Fruit fly (Drosophila melanogaster): ENCODE measurements around the gene CG14933.

CG14933 gene

DNA sequence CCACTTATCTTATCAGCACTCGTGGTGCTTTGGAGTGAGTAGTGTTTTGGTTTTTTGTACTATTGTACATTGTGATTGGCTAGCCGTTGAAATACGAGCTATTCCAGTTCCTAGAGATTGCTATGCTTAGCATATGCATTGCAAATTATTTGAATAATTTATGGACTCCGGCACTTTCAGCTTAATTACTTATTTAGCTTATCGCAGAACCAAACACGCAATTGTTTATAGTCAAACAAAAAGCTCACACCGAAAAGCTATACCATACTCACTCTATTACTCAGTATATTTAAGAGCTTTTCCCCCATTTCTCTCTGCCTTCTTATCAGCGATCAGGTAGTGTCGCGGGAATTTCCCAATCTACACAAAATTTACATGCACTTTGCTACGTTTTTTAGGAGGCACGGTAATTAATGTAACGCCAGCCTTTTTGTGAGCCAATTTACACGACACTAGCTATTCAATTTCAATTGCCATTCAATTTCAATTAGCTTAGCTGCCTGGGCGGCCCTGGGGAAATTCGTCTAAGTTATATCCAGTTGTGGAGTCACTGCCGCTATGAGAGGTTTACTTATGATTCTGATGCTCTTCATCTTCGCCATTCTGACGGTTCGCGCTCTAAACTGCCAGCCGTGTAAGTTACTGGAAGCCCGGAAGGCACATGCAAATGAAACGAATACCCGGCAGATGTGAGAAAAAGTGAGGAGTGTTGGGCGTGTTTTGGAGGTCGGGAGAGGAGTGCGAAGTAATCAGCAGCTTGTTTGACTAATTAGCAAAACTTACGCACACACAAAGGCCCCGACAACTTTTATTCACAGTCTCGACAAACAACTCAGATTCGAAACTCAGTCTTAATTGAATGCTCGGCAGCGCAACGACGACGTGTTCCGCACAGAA is at the start of gene CG14933, which contains the start of the genes CG44008, CG46426 and CG42486:
TSS of gene CG14933 (plus strand) at position 538 of the 897 bp plus-strand sequence.
TSS of gene CG44008 (minus strand) at position 155 of the 897 bp plus-strand sequence.
TSS of gene CG46426 (plus strand) at position 538 of the 897 bp plus-strand sequence.
TSS of gene CG42486 (plus strand) at position 847 of the 897 bp plus-strand sequence.
- TF ChIP-seq psq (optimal IDR thresholded peaks at IDR 0.05): no peak
- TF ChIP-seq h (optimal IDR thresholded peaks at IDR 0.05): no peak
- TF ChIP-seq Myc (optimal IDR thresholded peaks at IDR 0.05): no peak
- TF ChIP-seq insv (optimal IDR thresholded peaks at IDR 0.05): no peak
- no peak for TF ChIP-seq ttk (optimal IDR thresholded peaks at IDR 0.05)

DNA sequence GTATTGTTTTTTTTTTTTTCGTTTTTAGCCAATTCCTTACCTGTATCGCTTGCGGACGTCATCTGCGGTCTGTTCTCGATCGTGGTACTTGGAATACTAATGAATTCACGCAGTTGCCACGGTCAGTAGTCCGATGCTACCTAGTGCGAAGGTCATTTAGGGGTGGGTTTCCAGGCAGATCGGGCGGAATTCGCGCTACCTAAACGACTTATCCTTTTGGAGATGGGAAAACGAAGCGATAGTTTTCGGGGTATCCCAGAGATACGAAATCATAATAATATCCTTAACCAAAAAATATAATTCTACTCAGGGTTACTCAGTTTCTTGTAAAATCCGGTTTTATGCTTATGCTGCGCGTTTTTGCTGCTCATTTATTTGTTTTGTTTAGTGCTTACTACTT is 48.6 kb upstream of the CG14933 start, which contains the start of gene CG14937:
TSS of gene CG14937 (minus strand) at position 101 of the 400 bp plus-strand sequence.
- no peak for TF ChIP-seq Sin3A (optimal IDR thresholded peaks at IDR 0.05)
- no peak for TF ChIP-seq Myc (optimal IDR thresholded peaks at IDR 0.05)
- TF ChIP-seq psq (optimal IDR thresholded peaks at IDR 0.05): no peak
- no peak for TF ChIP-seq insv (optimal IDR thresholded peaks at IDR 0.05)
- no peak for TF ChIP-seq ttk (optimal IDR thresholded peaks at IDR 0.05)
- no peak for TF ChIP-seq h (optimal IDR thresholded peaks at IDR 0.05)

DNA sequence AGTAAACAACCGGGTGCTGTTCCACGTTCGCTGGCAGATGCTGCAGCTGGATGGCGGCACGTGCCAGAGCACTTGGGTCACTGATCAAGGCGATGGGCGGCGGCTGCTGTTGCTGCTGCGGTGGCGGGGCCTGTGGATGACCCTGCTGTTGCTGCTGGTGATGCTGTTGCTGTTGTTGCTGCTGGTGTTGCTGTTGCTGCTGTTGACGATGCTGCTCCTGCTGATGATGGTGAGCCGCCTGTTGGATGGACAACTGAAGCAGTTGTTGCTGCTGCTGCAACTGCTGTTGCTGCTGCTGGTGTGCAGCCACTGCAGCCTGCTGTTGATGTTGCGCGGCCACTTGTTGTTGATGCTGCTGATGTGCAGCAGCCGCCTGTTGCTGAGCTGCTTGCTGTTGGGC is 45.5 kb upstream of the CG14933 start:
- peak; percentile 18 for TF ChIP-seq h (optimal IDR thresholded peaks at IDR 0.05)
- TF ChIP-seq Myc (optimal IDR thresholded peaks at IDR 0.05): no peak

DNA sequence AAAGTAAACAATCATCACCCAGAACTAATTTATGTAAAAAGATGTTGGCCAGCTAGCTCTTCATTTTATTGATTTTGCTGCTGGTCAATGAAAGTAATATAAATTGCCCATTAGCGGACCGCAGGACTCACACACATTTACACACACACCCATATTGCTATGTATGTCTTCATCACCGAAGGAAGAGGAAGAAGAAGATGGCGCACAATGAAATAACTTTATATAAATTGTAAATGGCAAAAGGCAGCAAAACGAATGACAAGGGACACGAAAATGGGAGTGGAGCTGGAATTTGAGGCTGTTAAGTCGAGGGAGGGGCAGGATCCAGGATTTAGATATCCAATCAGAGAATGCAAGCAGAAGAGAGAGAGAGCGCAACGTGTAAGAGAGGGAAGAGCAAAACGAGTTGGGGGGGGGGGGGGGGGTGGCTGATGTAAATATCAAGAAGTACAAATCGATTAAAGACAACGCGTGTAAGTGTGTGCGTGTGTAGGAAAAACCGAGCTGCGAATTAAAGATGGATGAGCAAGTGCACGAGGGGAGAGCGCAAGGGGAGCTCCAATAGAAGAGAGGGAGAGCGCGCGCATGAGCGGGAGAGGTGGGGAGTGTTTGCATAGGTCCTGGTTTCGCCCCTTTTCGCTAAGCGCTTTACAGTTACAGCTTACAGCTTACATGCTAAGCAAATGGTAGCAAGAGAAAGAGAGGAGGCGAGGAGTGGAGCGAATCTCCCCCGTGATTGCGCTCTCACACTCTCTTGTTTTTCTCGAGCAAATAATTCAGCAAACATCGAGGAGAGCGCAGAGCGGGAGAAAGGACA is 38.2 kb upstream of the CG14933 start:
- TF ChIP-seq ttk (optimal IDR thresholded peaks at IDR 0.05): no peak
- no peak for TF ChIP-seq h (optimal IDR thresholded peaks at IDR 0.05)
- TF ChIP-seq psq (optimal IDR thresholded peaks at IDR 0.05): no peak
- no peak for TF ChIP-seq insv (optimal IDR thresholded peaks at IDR 0.05)
- no peak for TF ChIP-seq Myc (optimal IDR thresholded peaks at IDR 0.05)
- TF ChIP-seq Sin3A (optimal IDR thresholded peaks at IDR 0.05): no peak

DNA sequence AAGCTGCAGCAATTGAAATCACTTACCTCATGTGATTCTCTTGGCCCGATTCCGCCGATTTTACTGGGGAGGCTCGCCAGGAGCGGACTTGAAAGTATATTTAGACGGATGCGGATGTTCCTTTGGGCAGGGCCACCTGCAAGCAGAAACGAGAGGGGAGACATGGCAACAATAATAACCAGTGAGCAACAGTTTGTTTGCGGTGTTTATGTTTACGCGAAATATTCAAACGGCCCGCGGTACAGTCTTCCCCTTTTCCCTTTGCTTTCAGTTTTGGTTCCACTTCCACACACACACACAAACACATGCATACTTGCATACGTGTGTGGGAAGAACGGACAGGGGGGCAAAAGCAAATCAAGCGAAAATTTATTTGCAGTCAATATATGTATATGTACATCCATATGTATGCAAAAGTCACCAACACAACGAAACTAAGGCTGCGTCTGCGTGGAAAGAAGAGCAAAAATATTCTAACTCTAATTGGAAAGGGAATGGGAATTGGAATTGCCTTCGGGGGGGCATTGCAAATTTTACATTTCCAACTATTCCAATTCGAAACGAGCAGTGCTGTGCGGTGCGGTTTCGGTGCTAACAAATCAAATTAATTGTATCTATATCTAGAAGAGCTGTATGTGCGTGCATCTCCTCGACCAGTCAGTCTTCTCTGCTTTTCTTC is 36.5 kb upstream of the CG14933 start:
- TF ChIP-seq ttk (optimal IDR thresholded peaks at IDR 0.05) (no peak), psq (optimal IDR thresholded peaks at IDR 0.05) (peak; percentile 81)

DNA sequence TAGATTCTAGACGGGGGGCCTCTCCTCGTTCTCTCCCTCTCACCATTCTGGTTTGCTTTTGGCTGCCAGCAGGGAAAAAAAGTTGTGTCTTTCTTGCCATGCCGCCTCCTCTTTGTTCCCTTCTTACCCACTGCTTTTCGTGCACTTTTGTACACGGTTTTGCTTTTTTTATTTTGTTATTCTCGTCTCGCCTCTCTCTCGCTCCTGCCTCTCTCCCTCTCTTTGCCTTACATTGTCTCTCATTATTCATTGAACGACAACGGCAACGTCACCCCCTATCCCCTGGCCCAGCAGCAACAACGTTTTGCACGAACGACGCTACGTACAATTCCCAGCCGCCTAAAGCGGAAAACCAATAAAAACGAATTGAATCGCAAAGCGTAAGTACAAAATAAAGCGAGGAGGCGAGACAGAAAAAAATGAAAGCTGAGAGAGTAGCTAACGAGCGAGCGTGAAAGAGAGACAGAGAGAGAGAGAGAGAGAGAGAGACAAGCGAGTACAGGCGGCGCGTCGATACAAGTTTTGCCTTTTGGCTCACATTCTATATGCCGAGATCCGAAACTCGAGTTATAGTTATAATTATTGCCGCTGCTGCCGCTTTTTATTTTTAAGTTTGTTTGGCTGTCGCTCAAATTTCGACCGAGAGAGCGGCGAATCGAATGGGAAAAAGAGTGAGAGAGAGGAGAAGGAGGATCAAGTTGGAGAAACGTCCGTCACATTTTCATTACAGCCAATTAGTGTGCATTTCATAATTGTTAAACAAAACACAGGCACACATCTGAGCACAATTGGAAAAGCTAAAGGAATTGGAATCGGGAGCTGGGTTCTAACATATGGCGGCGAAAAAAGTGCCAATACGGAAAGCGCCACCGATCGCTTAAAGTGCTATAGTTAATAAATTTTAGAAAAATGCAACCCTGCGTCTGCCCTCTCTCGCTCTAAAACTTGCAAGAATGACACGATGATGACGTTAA is 35.6 kb upstream of the CG14933 start:
- TF ChIP-seq ttk (optimal IDR thresholded peaks at IDR 0.05): no peak
- TF ChIP-seq h (optimal IDR thresholded peaks at IDR 0.05): no peak
- peak; percentile 57 for TF ChIP-seq psq (optimal IDR thresholded peaks at IDR 0.05)
- TF ChIP-seq Myc (optimal IDR thresholded peaks at IDR 0.05): no peak
- TF ChIP-seq insv (optimal IDR thresholded peaks at IDR 0.05): no peak
- no peak for TF ChIP-seq Sin3A (optimal IDR thresholded peaks at IDR 0.05)

DNA sequence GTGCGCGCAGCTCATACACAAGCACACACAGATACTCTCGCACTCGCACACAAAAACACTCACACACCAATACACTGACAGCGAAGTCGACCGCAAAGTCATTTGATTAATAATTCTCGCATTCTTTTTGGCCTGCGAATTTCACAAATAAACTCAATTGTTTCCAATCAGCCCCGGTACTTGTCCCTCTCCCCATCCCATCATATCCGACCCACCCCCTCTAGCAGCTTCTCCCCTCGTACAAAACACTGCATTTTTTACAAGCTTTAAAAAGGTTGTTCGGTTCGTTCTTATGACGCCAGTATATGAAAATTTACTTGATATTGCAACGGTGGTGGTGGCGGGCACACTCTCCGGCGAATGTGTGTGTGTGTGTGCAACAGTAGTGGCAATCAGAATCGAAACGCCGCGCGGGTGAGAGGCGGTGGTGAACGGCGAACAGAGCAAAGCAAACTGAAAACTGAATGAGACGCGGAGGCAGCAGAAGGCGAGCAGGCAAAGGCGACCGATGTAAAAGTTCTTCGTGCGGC is 34.9 kb upstream of the CG14933 start:
- TF ChIP-seq Myc (optimal IDR thresholded peaks at IDR 0.05) (no peak), psq (optimal IDR thresholded peaks at IDR 0.05) (peak; percentile 32)

DNA sequence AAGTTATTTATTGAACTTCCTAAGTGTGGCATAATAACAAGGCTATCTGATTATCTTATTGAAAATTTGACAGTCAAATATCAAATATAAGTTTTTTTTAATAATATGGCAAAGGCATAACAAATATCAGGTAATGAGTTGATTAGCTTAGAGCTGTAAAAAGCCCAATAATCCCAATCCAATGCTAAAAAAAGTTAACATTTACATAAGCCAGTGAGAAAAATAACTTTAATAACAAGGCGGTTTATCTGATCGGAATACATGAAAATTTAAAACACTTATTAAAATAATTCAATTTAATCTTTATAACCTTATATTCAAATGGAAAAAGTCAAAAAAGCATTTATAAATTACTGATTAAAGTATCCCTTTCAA is 34.3 kb upstream of the CG14933 start:
- no peak for TF ChIP-seq ttk (optimal IDR thresholded peaks at IDR 0.05)
- no peak for TF ChIP-seq psq (optimal IDR thresholded peaks at IDR 0.05)
- no peak for TF ChIP-seq h (optimal IDR thresholded peaks at IDR 0.05)
- no peak for TF ChIP-seq Myc (optimal IDR thresholded peaks at IDR 0.05)
- TF ChIP-seq Sin3A (optimal IDR thresholded peaks at IDR 0.05): no peak
- no peak for TF ChIP-seq insv (optimal IDR thresholded peaks at IDR 0.05)

DNA sequence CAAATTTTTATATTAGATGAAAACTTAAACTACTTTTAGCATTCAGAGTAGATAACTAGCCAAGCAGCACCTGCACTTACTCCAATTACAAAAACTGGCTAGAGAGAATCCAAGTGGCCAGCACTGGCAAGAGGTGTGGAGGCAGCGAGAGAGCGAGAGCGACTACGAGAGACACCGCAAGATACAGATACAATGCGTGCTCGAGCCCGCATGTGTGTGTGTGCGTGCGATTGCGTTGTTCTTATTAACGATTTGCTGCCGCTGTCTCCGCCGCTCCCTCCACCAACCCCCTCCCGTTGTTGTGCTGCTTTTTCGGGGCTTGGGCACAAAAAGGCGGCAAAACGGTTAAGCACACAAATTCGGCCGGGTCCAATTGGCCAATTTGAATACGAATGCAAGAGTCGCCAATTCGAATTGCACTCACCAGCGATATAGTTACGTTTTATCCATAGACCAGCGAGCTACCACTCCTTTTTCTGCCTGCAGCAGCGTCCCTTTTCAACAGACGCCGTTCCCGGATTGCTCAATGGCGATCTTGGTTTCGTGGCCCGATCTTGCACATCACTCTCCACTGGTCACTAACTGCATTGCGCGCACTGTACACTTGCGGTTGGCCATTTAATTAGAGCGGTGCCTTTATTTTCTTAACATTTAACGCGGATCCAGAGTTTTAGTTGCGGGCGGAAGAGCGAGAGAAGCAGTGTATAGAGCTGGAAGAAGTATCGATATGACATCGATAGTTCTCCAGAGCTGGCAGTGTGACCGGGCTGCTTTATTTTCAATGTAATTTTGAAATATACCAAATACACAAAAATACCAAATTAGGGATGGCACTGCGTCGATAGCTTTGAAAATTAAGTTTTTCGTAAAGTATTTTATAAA is 33.7 kb upstream of the CG14933 start, which contains the start of gene crol:
TSS of gene crol (minus strand) at position 737 of the 882 bp plus-strand sequence.
- TF ChIP-seq h (optimal IDR thresholded peaks at IDR 0.05): no peak
- TF ChIP-seq Myc (optimal IDR thresholded peaks at IDR 0.05): no peak
- no peak for TF ChIP-seq Sin3A (optimal IDR thresholded peaks at IDR 0.05)
- no peak for TF ChIP-seq psq (optimal IDR thresholded peaks at IDR 0.05)
- TF ChIP-seq insv (optimal IDR thresholded peaks at IDR 0.05): no peak
- TF ChIP-seq ttk (optimal IDR thresholded peaks at IDR 0.05): no peak

DNA sequence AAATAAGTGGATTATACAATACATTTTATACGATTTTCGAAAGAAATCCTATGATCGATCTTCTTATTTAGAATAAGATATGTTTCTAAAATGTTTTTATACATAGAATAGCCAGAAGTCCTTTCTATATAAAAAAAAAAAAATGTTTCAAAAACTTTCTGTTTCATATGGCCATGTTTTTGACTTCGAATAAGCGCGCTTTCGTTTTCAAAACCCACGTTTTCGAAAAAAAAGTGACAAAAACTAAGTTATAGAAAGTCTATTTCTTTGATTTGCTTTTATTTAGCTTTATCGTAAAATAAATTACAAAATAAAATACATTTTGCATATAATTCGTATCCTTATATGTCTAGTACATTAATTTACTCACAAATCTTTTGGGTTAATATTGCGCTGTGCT is 32.8 kb upstream of the CG14933 start:
- no peak for TF ChIP-seq h (optimal IDR thresholded peaks at IDR 0.05)
- no peak for TF ChIP-seq ttk (optimal IDR thresholded peaks at IDR 0.05)
- no peak for TF ChIP-seq Sin3A (optimal IDR thresholded peaks at IDR 0.05)
- TF ChIP-seq Myc (optimal IDR thresholded peaks at IDR 0.05): no peak
- no peak for TF ChIP-seq insv (optimal IDR thresholded peaks at IDR 0.05)
- TF ChIP-seq psq (optimal IDR thresholded peaks at IDR 0.05): no peak

Data from Kc167 (cell line).